Fruit fly (Drosophila melanogaster) whole organism, embryonic: ENCODE data around the gene bib.

Experiments used
- CG10209 ChIP-seq: fragments of 200-800 bp; sonication (Bioruptor generic); optimal IDR thresholded peaks from 3 replicates; lab custom pipeline; 2017; ENCODE audit warnings: missing biosample characterization, mild to moderate bottlenecking, missing genetic modification characterization, missing genetic modification reagents
- CG11247 ChIP-seq: fragments of 200-800 bp; sonication (Bioruptor generic); IDR thresholded peaks from 2 replicates; pipeline ENCODE4 v1.3.6; 2022; ENCODE audit warnings: missing biosample characterization, missing genetic modification characterization
- CG12942 ChIP-seq: fragments of 200-800 bp; sonication (Bioruptor generic); optimal IDR thresholded peaks from 3 replicates; lab custom pipeline; 2016; ENCODE audit warnings: missing biosample characterization, missing genetic modification characterization
- CG13287 ChIP-seq: fragments of 200-800 bp; sonication (Bioruptor generic); IDR thresholded peaks from 2 replicates; pipeline ENCODE4 v1.3.6; 2022; ENCODE audit warnings: missing biosample characterization, missing genetic modification characterization; ENCODE audit not compliant: partially characterized antibody
- CG14667 ChIP-seq: fragments of 200-800 bp; sonication (Bioruptor generic); IDR thresholded peaks from 2 replicates; pipeline ENCODE4 v1.3.6; 2022; ENCODE audit warnings: missing biosample characterization, missing genetic modification characterization
- CG15479 ChIP-seq: fragments of 200-800 bp; sonication (Bioruptor generic); optimal IDR thresholded peaks from 3 replicates; lab custom pipeline; 2019; ENCODE audit warnings: missing biosample characterization, mild to moderate bottlenecking, missing genetic modification characterization, moderate library complexity
- CG30403 ChIP-seq: fragments of 200-800 bp; sonication (Bioruptor generic); optimal IDR thresholded peaks from 3 replicates; lab custom pipeline; 2016; ENCODE audit warnings: missing biosample characterization, missing genetic modification characterization
- CG3726 ChIP-seq: fragments of 200-800 bp; sonication (Bioruptor generic); IDR thresholded peaks from 3 replicates; pipeline ENCODE4, ENCODE4 v1.3.6; 2022; ENCODE audit warnings: missing biosample characterization, missing genetic modification characterization
- CG4707 ChIP-seq: fragments of 200-800 bp; sonication (Bioruptor generic); optimal IDR thresholded peaks from 2 replicates; lab custom pipeline; 2018; ENCODE audit warnings: missing biosample characterization, mild to moderate bottlenecking, missing genetic modification characterization, moderate library complexity
- CG4820 ChIP-seq: fragments of 200-800 bp; sonication (Bioruptor generic); optimal IDR thresholded peaks from 3 replicates; lab custom pipeline; 2016; ENCODE audit warnings: missing biosample characterization, missing genetic modification characterization
- CG6272 ChIP-seq: fragments of 200-800 bp; sonication (Bioruptor generic); IDR thresholded peaks from 2 replicates; pipeline ENCODE4 v1.3.6; 2022; ENCODE audit warnings: missing biosample characterization, missing genetic modification characterization
- CG6791 ChIP-seq: fragments of 200-800 bp; sonication (Bioruptor generic); IDR thresholded peaks from 3 replicates; pipeline ENCODE4 v1.3.6; 2022; ENCODE audit warnings: missing biosample characterization, missing genetic modification characterization; ENCODE audit not compliant: partially characterized antibody
- CG6813 ChIP-seq: fragments of 200-800 bp; sonication (Bioruptor generic); optimal IDR thresholded peaks from 2 replicates; lab custom pipeline; 2017; ENCODE audit warnings: missing biosample characterization, missing genetic modification characterization, mild to moderate bottlenecking, moderate library complexity, missing genetic modification reagents
- CG9437 ChIP-seq: fragments of 200-800 bp; sonication (Bioruptor generic); optimal IDR thresholded peaks from 2 replicates; lab custom pipeline; 2018; ENCODE audit warnings: missing biosample characterization, mild to moderate bottlenecking, missing genetic modification characterization
- CG9932 ChIP-seq: fragments of 200-800 bp; sonication (Bioruptor generic); IDR thresholded peaks from 2 replicates; pipeline ENCODE4 v1.3.6; 2022; ENCODE audit warnings: missing biosample characterization, missing genetic modification characterization
- Ets97D ChIP-seq: fragments of 200-800 bp; sonication (Bioruptor generic); optimal IDR thresholded peaks from 3 replicates; lab custom pipeline; 2016; ENCODE audit warnings: missing biosample characterization, missing genetic modification characterization
- Fer3 ChIP-seq: fragments of 200-800 bp; sonication (Bioruptor generic); optimal IDR thresholded peaks from 2 replicates; lab custom pipeline; 2018; ENCODE audit warnings: missing biosample characterization, mild to moderate bottlenecking, missing genetic modification characterization, moderate library complexity
- Gsc ChIP-seq: fragments of 200-800 bp; sonication (Bioruptor generic); IDR thresholded peaks from 2 replicates; pipeline ENCODE4 v1.3.6; 2022; ENCODE audit warnings: missing biosample characterization, missing genetic modification characterization
- HmgD ChIP-seq: fragments of 200-800 bp; sonication (Bioruptor generic); optimal IDR thresholded peaks from 3 replicates; lab custom pipeline; 2016; ENCODE audit warnings: missing biosample characterization, missing genetic modification characterization
- Jarid2 ChIP-seq: fragments of 200-800 bp; sonication (Bioruptor generic); optimal IDR thresholded peaks from 3 replicates; lab custom pipeline; 2017; ENCODE audit warnings: mild to moderate bottlenecking, missing biosample characterization, missing genetic modification reagents, missing genetic modification characterization
- Mes4 ChIP-seq: fragments of 200-800 bp; sonication (Bioruptor generic); optimal IDR thresholded peaks from 2 replicates; lab custom pipeline; 2016; ENCODE audit warnings: missing biosample characterization, missing genetic modification characterization
- Myb ChIP-seq: fragments of 200-800 bp; sonication (Bioruptor generic); optimal IDR thresholded peaks from 2 replicates; lab custom pipeline; 2016; ENCODE audit warnings: missing biosample characterization, missing genetic modification characterization
- NC2α ChIP-seq: fragments of 200-800 bp; sonication (Bioruptor generic); optimal IDR thresholded peaks from 2 replicates; lab custom pipeline; 2016; ENCODE audit warnings: missing biosample characterization, missing genetic modification characterization
- NK7.1 ChIP-seq: fragments of 200-800 bp; sonication (Bioruptor generic); optimal IDR thresholded peaks from 3 replicates; lab custom pipeline; 2016; ENCODE audit warnings: missing biosample characterization, missing genetic modification characterization
- Rfx ChIP-seq: fragments of 200-800 bp; sonication (Bioruptor generic); IDR thresholded peaks from 2 replicates; pipeline ENCODE4 v1.3.6; 2022; ENCODE audit warnings: missing biosample characterization, missing genetic modification characterization
- Stat92E ChIP-seq, 3 experiments: fragments of >200 bp in 2 of 3; fragments of 200-800 bp in 1 of 3; sonication (Bioruptor generic) in 1 of 3; optimal IDR thresholded peaks; 2 replicates each; lab custom pipeline; 2017 to 2019; ENCODE audit warnings: missing biosample characterization in 3 of 3, missing genetic modification characterization in 3 of 3, mild to moderate bottlenecking in 1 of 3, moderate library complexity in 1 of 3
- Taf1 ChIP-seq: fragments of 200-800 bp; sonication (Bioruptor generic); IDR thresholded peaks from 2 replicates; pipeline ENCODE4 v1.3.6; 2022; ENCODE audit warnings: missing biosample characterization, missing genetic modification characterization
- ac ChIP-seq: fragments of 200-800 bp; sonication (Bioruptor generic); optimal IDR thresholded peaks from 3 replicates; lab custom pipeline; 2017; ENCODE audit warnings: missing biosample characterization, mild to moderate bottlenecking, missing genetic modification characterization
- ap ChIP-seq: fragments of 200-800 bp; sonication (Bioruptor generic); IDR thresholded peaks from 2 replicates; pipeline ENCODE4 v1.3.6; 2022; ENCODE audit warnings: missing biosample characterization, missing genetic modification characterization
- cas ChIP-seq: fragments of 200-800 bp; sonication (Bioruptor generic); IDR thresholded peaks from 2 replicates; pipeline ENCODE4 v1.3.6; 2022; ENCODE audit warnings: missing biosample characterization, missing genetic modification characterization
- chif ChIP-seq, 2 experiments: fragments of 200-800 bp; sonication (Bioruptor generic); optimal IDR thresholded peaks; 3 replicates each; lab custom pipeline; 2016; ENCODE audit warnings: missing biosample characterization in 2 of 2, missing genetic modification characterization in 2 of 2
- dan ChIP-seq: fragments of 200-800 bp; sonication (Bioruptor generic); IDR thresholded peaks from 2 replicates; pipeline ENCODE4 v1.3.6; 2022; ENCODE audit warnings: missing biosample characterization, missing genetic modification characterization
- fu2 ChIP-seq: fragments of 200-800 bp; sonication (Bioruptor generic); optimal IDR thresholded peaks from 2 replicates; lab custom pipeline; 2016; ENCODE audit warnings: missing biosample characterization, missing genetic modification characterization
- grn ChIP-seq: fragments of 200-800 bp; sonication (Bioruptor generic); optimal IDR thresholded peaks from 3 replicates; lab custom pipeline; 2017; ENCODE audit warnings: missing biosample characterization, missing genetic modification characterization
- h ChIP-seq: fragments of >200 bp; optimal IDR thresholded peaks from 2 replicates; lab custom pipeline; 2017
- her ChIP-seq: fragments of 200-800 bp; sonication (Bioruptor generic); optimal IDR thresholded peaks from 2 replicates; lab custom pipeline; 2016; ENCODE audit warnings: missing biosample characterization, missing genetic modification characterization
- hkb ChIP-seq, 2 experiments: fragments of 200-800 bp in 1 of 2; fragments of >200 bp in 1 of 2; sonication (Bioruptor generic) in 1 of 2; IDR thresholded peaks in 1 of 2; optimal IDR thresholded peaks in 1 of 2; 2 replicates each; pipeline versions ENCODE4 v1.3.6 to Lab custom; 2017 to 2022; ENCODE audit warnings: missing biosample characterization in 1 of 2, missing genetic modification characterization in 1 of 2
- nau ChIP-seq: fragments of 200-800 bp; sonication (Bioruptor generic); optimal IDR thresholded peaks from 3 replicates; lab custom pipeline; 2017; ENCODE audit warnings: missing biosample characterization, mild to moderate bottlenecking, missing genetic modification characterization, missing genetic modification reagents
- pho ChIP-seq: fragments of 200-800 bp; sonication (Bioruptor generic); optimal IDR thresholded peaks from 2 replicates; lab custom pipeline; 2016; ENCODE audit warnings: missing biosample characterization, missing genetic modification characterization
- prd ChIP-seq, 3 experiments: fragments of >200 bp in 2 of 3; fragments of 200-800 bp in 1 of 3; sonication (Bioruptor generic) in 1 of 3; optimal IDR thresholded peaks in 2 of 3; IDR thresholded peaks in 1 of 3; 2 replicates in 2 of 3; 3 replicates in 1 of 3; pipeline versions ENCODE4 v1.3.6 to Lab custom; 2017 to 2022; ENCODE audit warnings: missing biosample characterization in 1 of 3, missing genetic modification characterization in 1 of 3
- scrt ChIP-seq: fragments of 200-800 bp; sonication (Bioruptor generic); optimal IDR thresholded peaks from 2 replicates; lab custom pipeline; 2018; ENCODE audit warnings: missing biosample characterization, mild to moderate bottlenecking, missing genetic modification characterization, moderate library complexity
- sob ChIP-seq: fragments of 200-800 bp; sonication (Bioruptor generic); IDR thresholded peaks from 2 replicates; pipeline ENCODE4 v1.3.6; 2022; ENCODE audit warnings: missing biosample characterization, missing genetic modification characterization
- tio ChIP-seq: fragments of 200-800 bp; sonication (Bioruptor generic); optimal IDR thresholded peaks from 2 replicates; lab custom pipeline; 2017; ENCODE audit warnings: missing biosample characterization, missing genetic modification characterization, inconsistent platforms
- tup ChIP-seq: fragments of 200-800 bp; sonication (Bioruptor generic); optimal IDR thresholded peaks from 2 replicates; lab custom pipeline; 2016; ENCODE audit warnings: missing biosample characterization, mild to moderate bottlenecking, missing genetic modification characterization, moderate library complexity
- zf30C ChIP-seq: fragments of 200-800 bp; sonication (Bioruptor generic); optimal IDR thresholded peaks from 3 replicates; lab custom pipeline; 2018; ENCODE audit warnings: missing biosample characterization, mild to moderate bottlenecking, missing genetic modification characterization
- zfh1 ChIP-seq: fragments of 200-800 bp; sonication (Bioruptor generic); IDR thresholded peaks from 3 replicates; pipeline ENCODE4 v1.3.6; 2022; ENCODE audit warnings: missing biosample characterization, missing genetic modification characterization

Gene bib

dm6 chr2L:9966983-9967737 lies 17.3 kb upstream of the bib start, which contains the start of the genes Dref and RpL13 (continued):
- TF ChIP-seq HmgD (GFP tag; lab: Kevin White, UChicago) (peak; percentile 77), pho (GFP tag; lab: Kevin White, UChicago) (peak; percentile 89), CG14667 (GFP tag; lab: Robert Waterston, UW) (peak; percentile 16; the same call in 1 of the 2 replicates), Taf1 (GFP tag; lab: Robert Waterston, UW) (no peak; the same call in 1 of the 2 replicates), CG3726 (GFP tag; lab: Robert Waterston, UW) (peak; percentile 55; the same call in 1 of the 3 replicates), CG6272 (peak; percentile 61), zf30C (GFP tag; lab: Kevin White, UChicago) (peak; percentile 63), cas (GFP tag; lab: Robert Waterston, UW) (no peak), CG9932 (GFP tag; lab: Robert Waterston, UW) (peak; percentile 73), tio (GFP tag; lab: Kevin White, UChicago) (no peak), dan (no peak), Mes4 (peak; percentile 95), ac (GFP tag; lab: Kevin White, UChicago) (peak; percentile 73), ap (GFP tag; lab: Robert Waterston, UW) (peak; percentile 46), Fer3 (tag; lab: Kevin White, UChicago) (peak; percentile 89), chif (GFP tag; optimal IDR thresholded peaks at IDR 0.05; lab: Kevin White, UChicago) (peak; percentile 67 to 85), Ets97D (GFP tag; lab: Kevin White, UChicago) (peak; percentile 99), Myb (GFP tag; lab: Kevin White, UChicago) (peak; percentile 72), CG9437 (peak; percentile 83), fu2 (GFP tag; lab: Kevin White, UChicago) (peak; percentile 86), Stat92E (GFP tag; optimal IDR thresholded peaks at IDR 0.05; lab: Kevin White, UChicago) (peak in 1 of 3 experiments; percentile 80), hkb (optimal IDR thresholded peaks at IDR 0.05; lab: Kevin White, UChicago) (no peak), hkb (GFP tag; IDR thresholded peaks at IDR 0.05; lab: Robert Waterston, UW) (peak; percentile 89), Rfx (GFP tag; lab: Robert Waterston, UW) (peak; percentile 88), NK7.1 (peak; percentile 92), CG11247 (GFP tag; lab: Robert Waterston, UW) (peak; percentile 75), scrt (GFP tag; lab: Kevin White, UChicago) (peak; percentile 85), CG4707 (peak; percentile 94), CG4820 (GFP tag; lab: Kevin White, UChicago) (peak; percentile 54), CG6791 (GFP tag; lab: Robert Waterston, UW) (peak; percentile 69; the same call in 2 of the 3 replicates), Jarid2 (GFP tag; lab: Kevin White, UChicago) (no peak), her (GFP tag; lab: Kevin White, UChicago) (peak; percentile 88), h (lab: Kevin White, UChicago) (no peak), tup (peak; percentile 54), prd (optimal IDR thresholded peaks at IDR 0.05; lab: Kevin White, UChicago) (no peak), prd (GFP tag; IDR thresholded peaks at IDR 0.05; lab: Robert Waterston, UW) (peak; percentile 60), NC2α (peak; percentile 81), CG10209 (GFP tag; lab: Kevin White, UChicago) (peak; percentile 88), CG30403 (peak; percentile 80), grn (GFP tag; lab: Kevin White, UChicago) (peak; percentile 86), CG6813 (GFP tag; lab: Kevin White, UChicago) (peak; percentile 93), nau (GFP tag; lab: Kevin White, UChicago) (no peak), Gsc (no peak), CG12942 (GFP tag; lab: Kevin White, UChicago) (peak; percentile 69), CG15479 (GFP tag; lab: Kevin White, UChicago) (peak; percentile 79), CG13287 (GFP tag; lab: Robert Waterston, UW) (peak; percentile 85), sob (GFP tag; lab: Robert Waterston, UW) (peak; percentile 83), zfh1 (GFP tag; lab: Robert Waterston, UW) (peak; percentile 86)
